Worm (Caenorhabditis elegans): ENCODE data around the gene nlp-76.

- TF ChIP-seq sea-2 (GFP tag; optimal IDR thresholded peaks at IDR 0.05) = no peak
- TF ChIP-seq fos-1 (tag; optimal IDR thresholded peaks at IDR 0.05) = no peak
- no peak for TF ChIP-seq nhr-237 (tag; optimal IDR thresholded peaks at IDR 0.05)
- TF ChIP-seq unc-62 (GFP tag; optimal IDR thresholded peaks at IDR 0.05) = no peak
- TF ChIP-seq nhr-28 (tag; optimal IDR thresholded peaks at IDR 0.05) = no peak
- TF ChIP-seq nhr-11 (tag; optimal IDR thresholded peaks at IDR 0.05) = no peak
- no peak for TF ChIP-seq skn-1 (tag; optimal IDR thresholded peaks at IDR 0.05)
- no peak for TF ChIP-seq ztf-11 (tag; optimal IDR thresholded peaks at IDR 0.05)
- TF ChIP-seq pqm-1 (tag; optimal IDR thresholded peaks at IDR 0.05) = no peak
- TF ChIP-seq ztf-4 (tag; optimal IDR thresholded peaks at IDR 0.05) = no peak
- TF ChIP-seq pha-4 (tag; optimal IDR thresholded peaks at IDR 0.05) = no peak
Measured at ce11 chrX:12640459-12640858, 23.2 kb downstream of the nlp-76 start, which contains the start of gene R09A8.5.

Data from whole organism, L3 larva.